Fruit fly (Drosophila melanogaster): ENCODE measurements around the gene agt.

agt gene

dm6 chr3R:6667245-6667644 is 7.3 kb upstream of the agt start (continued):
- TF ChIP-seq bowl (GFP tag; IDR thresholded peaks at IDR 0.05) (no peak), cg (GFP tag; optimal IDR thresholded peaks at IDR 0.05) (no peak), cad (GFP tag; optimal IDR thresholded peaks at IDR 0.05) (no peak), lola (GFP tag; optimal IDR thresholded peaks at IDR 0.05) (peak in 1 of 3 experiments; percentile 59), mirr (GFP tag; optimal IDR thresholded peaks at IDR 0.05) (no peak), Adf1 (GFP tag; IDR thresholded peaks at IDR 0.05) (no peak), Dll (GFP tag; IDR thresholded peaks at IDR 0.05; ENCODE audit: partially characterized antibody) (no peak), HmgD (GFP tag; optimal IDR thresholded peaks at IDR 0.05) (no peak), Lhr (GFP tag; optimal IDR thresholded peaks at IDR 0.05) (peak; percentile 43), CG7928 (GFP tag; optimal IDR thresholded peaks at IDR 0.05) (no peak), CG14050 (GFP tag; IDR thresholded peaks at IDR 0.05) (no peak), jing (GFP tag; optimal IDR thresholded peaks at IDR 0.05) (peak; percentile 42), repo (GFP tag; optimal IDR thresholded peaks at IDR 0.05) (no peak), Nf-YB (GFP tag; optimal IDR thresholded peaks at IDR 0.05) (peak; percentile 5), CG2202 (tag; optimal IDR thresholded peaks at IDR 0.05) (peak; percentile 88), exex (tag; optimal IDR thresholded peaks at IDR 0.05) (no peak), ken (GFP tag; IDR thresholded peaks at IDR 0.05) (no peak), her (GFP tag; optimal IDR thresholded peaks at IDR 0.05) (peak; percentile 31), gcm (GFP tag; optimal IDR thresholded peaks at IDR 0.05) (peak; percentile 34), CG15269 (tag; optimal IDR thresholded peaks at IDR 0.05) (no peak), ab (GFP tag; optimal IDR thresholded peaks at IDR 0.05) (no peak), CHES-1-like (GFP tag; optimal IDR thresholded peaks at IDR 0.05) (no peak), CG10462 (GFP tag; optimal IDR thresholded peaks at IDR 0.05) (peak; percentile 34), lmd (GFP tag; IDR thresholded peaks at IDR 0.05) (no peak), Deaf1 (tag; optimal IDR thresholded peaks at IDR 0.05) (no peak), fd96Cb (tag; optimal IDR thresholded peaks at IDR 0.05) (no peak), CG6791 (GFP tag; IDR thresholded peaks at IDR 0.05; ENCODE audit: partially characterized antibody) (no peak), ewg (GFP tag; optimal IDR thresholded peaks at IDR 0.05) (no peak), BtbVII (GFP tag; optimal IDR thresholded peaks at IDR 0.05) (peak; percentile 8), gem (tag; optimal IDR thresholded peaks at IDR 0.05) (peak; percentile 56), MESR4 (GFP tag; optimal IDR thresholded peaks at IDR 0.05) (no peak), Mes4 (GFP tag; optimal IDR thresholded peaks at IDR 0.05) (no peak), sob (GFP tag; IDR thresholded peaks at IDR 0.05) (no peak), grn (GFP tag; optimal IDR thresholded peaks at IDR 0.05) (peak; percentile 79), caup (GFP tag; optimal IDR thresholded peaks at IDR 0.05; ENCODE audit: severe bottlenecking) (peak; percentile 25), Dref (GFP tag; IDR thresholded peaks at IDR 0.05) (no peak), D19B (GFP tag; optimal IDR thresholded peaks at IDR 0.05) (no peak), ro (GFP tag; IDR thresholded peaks at IDR 0.05) (no peak), tup (GFP tag; optimal IDR thresholded peaks at IDR 0.05) (no peak), fd64A (GFP tag; optimal IDR thresholded peaks at IDR 0.05) (peak; percentile 70), GATAe (GFP tag; conservative IDR thresholded peaks at IDR 0.05) (no peak), jigr1 (GFP tag; IDR thresholded peaks at IDR 0.05) (no peak), CG10267 (tag; optimal IDR thresholded peaks at IDR 0.05) (peak; percentile 26), amos (GFP tag; IDR thresholded peaks at IDR 0.05; ENCODE audit: partially characterized antibody) (no peak), run (tag; optimal IDR thresholded peaks at IDR 0.05) (peak; percentile 1), zen2 (GFP tag; IDR thresholded peaks at IDR 0.05; ENCODE audit: partially characterized antibody) (no peak), nmo (GFP tag; optimal IDR thresholded peaks at IDR 0.05) (peak; percentile 19), ac (GFP tag; optimal IDR thresholded peaks at IDR 0.05) (peak; percentile 89), Oaz (GFP tag; IDR thresholded peaks at IDR 0.05) (no peak), Trl (optimal IDR thresholded peaks at IDR 0.05) (no peak), Trl (GFP tag; optimal IDR thresholded peaks at IDR 0.05) (peak; percentile 20)

Data from whole organism, embryonic.